Worm (Caenorhabditis elegans) whole organism, L1 larva: ENCODE measurements around the gene T16H12.3.

ENCODE experiments used
- F16B12.6 ChIP-seq: fragments of 150-350 bp; optimal IDR thresholded peaks from 2 replicates; lab custom pipeline; 2014; ENCODE audit warnings: missing biosample characterization, missing genetic modification characterization
- Y116A8C.19 ChIP-seq: sonication (generic microtip); optimal IDR thresholded peaks from 2 replicates; lab custom pipeline; 2016; ENCODE audit warnings: missing compliant biosample characterization, missing genetic modification characterization, borderline replicate concordance
- aha-1 ChIP-seq: fragments of 150-350 bp; optimal IDR thresholded peaks from 2 replicates; lab custom pipeline; 2014; ENCODE audit warnings: missing biosample characterization, missing genetic modification characterization
- aly-2 ChIP-seq: fragments of 150-350 bp; optimal IDR thresholded peaks from 2 replicates; lab custom pipeline; 2014; ENCODE audit warnings: missing biosample characterization, missing genetic modification characterization
- ama-1 ChIP-seq: fragments of 150-350 bp; optimal IDR thresholded peaks from 2 replicates; lab custom pipeline; 2014
- blmp-1 ChIP-seq: fragments of 150-350 bp; optimal IDR thresholded peaks from 2 replicates; lab custom pipeline; 2014; ENCODE audit warnings: missing biosample characterization, missing genetic modification characterization
- ceh-82 ChIP-seq, 3 experiments: fragments of 150-350 bp in 1 of 3; sonication (generic microtip) in 2 of 3; optimal IDR thresholded peaks; 2 replicates each; lab custom pipeline; 2014 to 2017; ENCODE audit warnings: missing biosample characterization in 3 of 3, missing genetic modification characterization in 3 of 3
- dpl-1 ChIP-seq, 3 experiments: fragments of 150-350 bp in 2 of 3; sonication (generic microtip) in 1 of 3; optimal IDR thresholded peaks; 2 replicates each; lab custom pipeline; 2014 to 2017; ENCODE audit warnings: missing biosample characterization in 3 of 3, missing genetic modification characterization in 3 of 3, missing genetic modification reagents in 3 of 3
- dsc-1 ChIP-seq: sonication (generic microtip); optimal IDR thresholded peaks from 2 replicates; lab custom pipeline; 2016; ENCODE audit warnings: mild to moderate bottlenecking, missing genetic modification characterization, missing compliant biosample characterization
- efl-1 ChIP-seq, 4 experiments: fragments of 150-350 bp; optimal IDR thresholded peaks in 3 of 4; peaks in 1 of 4; 1 replicate in 1 of 4; 2 replicates in 3 of 4; lab custom pipeline; 2014; ENCODE audit warnings: missing biosample characterization in 2 of 4, missing genetic modification characterization in 2 of 4, missing genetic modification reagents in 2 of 4
- elt-2 ChIP-seq: sonication (generic microtip); optimal IDR thresholded peaks from 2 replicates; lab custom pipeline; 2016; ENCODE audit warnings: missing genetic modification characterization, mild to moderate bottlenecking, inconsistent platforms, missing compliant biosample characterization, missing genetic modification reagents
- elt-3 ChIP-seq, 6 experiments: fragments of 150-350 bp in 1 of 6; sonication (generic microtip); optimal IDR thresholded peaks; 2 replicates each; lab custom pipeline; 2017 to 2018; ENCODE audit warnings: missing biosample characterization in 6 of 6, missing genetic modification characterization in 6 of 6, inconsistent platforms in 1 of 6
- ets-5 ChIP-seq: fragments of 200-800 bp; sonication (Bioruptor generic); IDR thresholded peaks from 2 replicates; pipeline ENCODE4 v1.3.6; 2022; ENCODE audit warnings: missing genetic modification characterization, missing compliant biosample characterization
- fos-1 ChIP-seq: fragments of 150-350 bp; optimal IDR thresholded peaks from 2 replicates; lab custom pipeline; 2014; ENCODE audit warnings: missing biosample characterization, missing genetic modification characterization
- grh-1 ChIP-seq: fragments of 200-800 bp; sonication (Bioruptor generic); IDR thresholded peaks from 2 replicates; pipeline ENCODE4 v1.3.6; 2022; ENCODE audit warnings: missing genetic modification reagents, missing genetic modification characterization, missing compliant biosample characterization
- hpl-2 ChIP-seq: fragments of 150-350 bp; optimal IDR thresholded peaks from 2 replicates; lab custom pipeline; 2014; ENCODE audit warnings: missing biosample characterization, missing genetic modification reagents, missing genetic modification characterization
- isw-1 ChIP-seq: fragments of 200-800 bp; sonication (Bioruptor generic); IDR thresholded peaks from 2 replicates; pipeline ENCODE4 v1.3.6; 2022; ENCODE audit warnings: missing genetic modification characterization, missing compliant biosample characterization
- lin-14 ChIP-seq: fragments of 200-800 bp; sonication (Bioruptor generic); optimal IDR thresholded peaks from 2 replicates; lab custom pipeline; 2018; ENCODE audit warnings: mild to moderate bottlenecking, missing genetic modification characterization, moderate library complexity, missing compliant biosample characterization
- lin-35 ChIP-seq, 2 experiments: fragments of 150-350 bp; optimal IDR thresholded peaks; 2 replicates each; lab custom pipeline; 2014; ENCODE audit warnings: missing biosample characterization in 2 of 2, missing genetic modification characterization in 2 of 2, missing genetic modification reagents in 2 of 2
- lir-3 ChIP-seq: sonication (generic microtip); optimal IDR thresholded peaks from 2 replicates; lab custom pipeline; 2016; ENCODE audit warnings: mild to moderate bottlenecking, missing genetic modification characterization, moderate library complexity, missing compliant biosample characterization; ENCODE audit not compliant: poor library complexity
- mdl-1 ChIP-seq, 2 experiments: fragments of 150-350 bp; optimal IDR thresholded peaks; 2 replicates each; lab custom pipeline; 2014 to 2017; ENCODE audit warnings: missing biosample characterization in 2 of 2, missing genetic modification characterization in 2 of 2, inconsistent platforms in 1 of 2
- mef-2 ChIP-seq: fragments of 150-350 bp; optimal IDR thresholded peaks from 2 replicates; lab custom pipeline; 2014; ENCODE audit warnings: missing biosample characterization, missing genetic modification characterization
- mep-1 ChIP-seq: fragments of 150-350 bp; optimal IDR thresholded peaks from 2 replicates; lab custom pipeline; 2014; ENCODE audit warnings: missing biosample characterization, missing genetic modification characterization
- nhr-20 ChIP-seq: sonication (generic microtip); optimal IDR thresholded peaks from 2 replicates; lab custom pipeline; 2016; ENCODE audit warnings: mild to moderate bottlenecking, missing genetic modification characterization, missing compliant biosample characterization
- nhr-28 ChIP-seq: fragments of 150-350 bp; optimal IDR thresholded peaks from 2 replicates; lab custom pipeline; 2014; ENCODE audit warnings: missing biosample characterization, missing genetic modification characterization
- nhr-47 ChIP-seq: sonication (generic microtip); optimal IDR thresholded peaks from 2 replicates; lab custom pipeline; 2016; ENCODE audit warnings: mild to moderate bottlenecking, missing genetic modification characterization, moderate library complexity, missing compliant biosample characterization
- nhr-76 ChIP-seq: sonication (generic microtip); optimal IDR thresholded peaks from 2 replicates; lab custom pipeline; 2017; ENCODE audit warnings: missing biosample characterization, missing genetic modification characterization
- nhr-90 ChIP-seq: sonication (generic microtip); optimal IDR thresholded peaks from 2 replicates; lab custom pipeline; 2016; ENCODE audit warnings: mild to moderate bottlenecking, missing genetic modification characterization, missing compliant biosample characterization; ENCODE audit not compliant: poor library complexity
- skn-1 ChIP-seq: fragments of 150-350 bp; optimal IDR thresholded peaks from 2 replicates; lab custom pipeline; 2014; ENCODE audit warnings: missing biosample characterization, missing genetic modification characterization
- snpc-4 ChIP-seq: fragments of 150-350 bp; optimal IDR thresholded peaks from 2 replicates; lab custom pipeline; 2014; ENCODE audit warnings: missing biosample characterization, missing genetic modification characterization
- snu-23 ChIP-seq: sonication (generic microtip); optimal IDR thresholded peaks from 2 replicates; lab custom pipeline; 2016; ENCODE audit warnings: missing genetic modification characterization, missing compliant biosample characterization
- sptf-1 ChIP-seq: fragments of 150-350 bp; optimal IDR thresholded peaks from 2 replicates; lab custom pipeline; 2014; ENCODE audit warnings: missing biosample characterization, missing genetic modification characterization
- sup-37 ChIP-seq: fragments of 200-800 bp; sonication (Bioruptor generic); optimal IDR thresholded peaks from 2 replicates; lab custom pipeline; 2018; ENCODE audit warnings: mild to moderate bottlenecking, missing genetic modification characterization, missing compliant biosample characterization
- tlp-1 ChIP-seq: fragments of 150-350 bp; optimal IDR thresholded peaks from 2 replicates; lab custom pipeline; 2014; ENCODE audit warnings: missing biosample characterization, missing genetic modification characterization
- unc-130 ChIP-seq: fragments of 150-350 bp; optimal IDR thresholded peaks from 2 replicates; lab custom pipeline; 2017; ENCODE audit warnings: missing biosample characterization, missing genetic modification characterization, inconsistent platforms
- unc-30 ChIP-seq: sonication (generic microtip); optimal IDR thresholded peaks from 2 replicates; lab custom pipeline; 2017; ENCODE audit warnings: missing biosample characterization, missing genetic modification characterization
- ztf-4 ChIP-seq: fragments of 150-350 bp; optimal IDR thresholded peaks from 2 replicates; lab custom pipeline; 2014; ENCODE audit warnings: missing biosample characterization, missing genetic modification characterization

Gene T16H12.3

ce11 chrIII:10060573-10060972, 22.5 kb downstream of the T16H12.3 start, which contains the start of gene T16G12.13:
Gene T16G12.13 (plus strand): TSS chrIII:10060865.
- no peak for TF ChIP-seq F16B12.6
- no peak for TF ChIP-seq elt-3 (tag; optimal IDR thresholded peaks at IDR 0.05; lab: Kevin White, UChicago)
- no peak for TF ChIP-seq sptf-1 (tag; lab: Kevin White, UChicago)
- TF ChIP-seq ets-5 (GFP tag; lab: Robert Waterston, UW) = no peak
- TF ChIP-seq mdl-1 (tag; optimal IDR thresholded peaks at IDR 0.05; lab: Kevin White, UChicago) = no peak
- TF ChIP-seq sup-37 (GFP tag; lab: Kevin White, UChicago) = no peak
- TF ChIP-seq fos-1 = no peak
- no peak for TF ChIP-seq unc-130 (tag; lab: Kevin White, UChicago)
- no peak for TF ChIP-seq ztf-4 (tag; lab: Kevin White, UChicago)
- no peak for TF ChIP-seq ceh-82 (tag; optimal IDR thresholded peaks at IDR 0.05; lab: Kevin White, UChicago)
- no peak for TF ChIP-seq nhr-28 (tag; lab: Kevin White, UChicago)
- TF ChIP-seq nhr-76 (tag; lab: Kevin White, UChicago) = no peak
- no peak for TF ChIP-seq nhr-47 (tag; lab: Kevin White, UChicago)
- TF ChIP-seq Y116A8C.19 = no peak
- TF ChIP-seq hpl-2 (GFP tag; lab: Kevin White, UChicago) = no peak
- TF ChIP-seq efl-1 (optimal IDR thresholded peaks at IDR 0.05; lab: Kevin White, UChicago) = no peak
- TF ChIP-seq efl-1 (GFP tag; optimal IDR thresholded peaks at IDR 0.05 in 1 of 2; lab: Kevin White, UChicago) = no peak
- no peak for TF ChIP-seq unc-30
- TF ChIP-seq, all 84 proteins: peak for 0

- TF ChIP-seq mep-1 (tag; lab: Kevin White, UChicago) (no peak), grh-1 (GFP tag; lab: Robert Waterston, UW) (no peak), blmp-1 (tag; lab: Kevin White, UChicago) (no peak), aha-1 (no peak), snu-23 (GFP tag; lab: Kevin White, UChicago) (no peak), ama-1 (lab: Kevin White, UChicago) (no peak), skn-1 (no peak), isw-1 (no peak), ets-5 (GFP tag; lab: Robert Waterston, UW) (no peak), aly-2 (tag; lab: Kevin White, UChicago) (no peak), lir-3 (tag; lab: Kevin White, UChicago) (no peak), lin-14 (GFP tag; lab: Kevin White, UChicago) (no peak), lin-35 (GFP tag; optimal IDR thresholded peaks at IDR 0.05; lab: Kevin White, UChicago) (no peak), ztf-4 (tag; lab: Kevin White, UChicago) (no peak)
Measured at ce11 chrIII:10059002-10059401, 24.1 kb downstream of the T16H12.3 start, which contains the start of gene T16G12.8. Gene T16G12.8 (plus strand): TSS chrIII:10059302.

- TF ChIP-seq dsc-1 (tag; lab: Kevin White, UChicago) (no peak), isw-1 (no peak), unc-30 (no peak), lir-3 (tag; lab: Kevin White, UChicago) (no peak), nhr-20 (tag; lab: Kevin White, UChicago) (no peak), ceh-82 (tag; optimal IDR thresholded peaks at IDR 0.05; lab: Kevin White, UChicago) (no peak), tlp-1 (tag; lab: Kevin White, UChicago) (no peak), snpc-4 (no peak), mef-2 (tag; lab: Kevin White, UChicago) (no peak)
Measured at ce11 chrIII:10057518-10057917, 25.6 kb downstream of the T16H12.3 start, which contains the start of gene T16G12.4. Gene T16G12.4 (plus strand): TSS chrIII:10057818.

ce11 chrIII:10056033-10056432, 27.1 kb downstream of the T16H12.3 start, which contains the start of gene T16G12.10:
Gene T16G12.10 (minus strand): TSS chrIII:10056133.
- TF ChIP-seq dpl-1 (GFP tag; optimal IDR thresholded peaks at IDR 0.05; lab: Kevin White, UChicago) (no peak), elt-2 (no peak), nhr-90 (tag; lab: Kevin White, UChicago) (no peak)
